Worm (Caenorhabditis elegans): Measurements from ENCODE around the gene ruvb-1.

ruvb-1 gene

ce11 chrV:9980731-9981483 is at the start of gene ruvb-1, which contains the start of gene tofu-1:
Gene ruvb-1, minus strand, starts transcription at chrV:9980802.
Gene tofu-1, plus strand, starts transcription at chrV:9981147.
- TF ChIP-seq dmd-4 (tag; optimal IDR thresholded peaks at IDR 0.05; ENCODE audit: borderline replicate concordance) (peak; percentile 70), pros-1 (tag; optimal IDR thresholded peaks at IDR 0.05) (peak; percentile 8), rnt-1 (tag; optimal IDR thresholded peaks at IDR 0.05) (peak; percentile 72), C08G9.2 (tag; optimal IDR thresholded peaks at IDR 0.05) (peak; percentile 77), nfya-1 (tag; optimal IDR thresholded peaks at IDR 0.05) (peak; percentile 26), ceh-31 (tag; optimal IDR thresholded peaks at IDR 0.05) (peak; percentile 96), ceh-2 (tag; optimal IDR thresholded peaks at IDR 0.05) (peak; percentile 81), unc-42 (tag; optimal IDR thresholded peaks at IDR 0.05) (peak; percentile 51), ref-2 (tag; optimal IDR thresholded peaks at IDR 0.05) (peak; percentile 92), tbx-7 (tag; optimal IDR thresholded peaks at IDR 0.05) (peak; percentile 63), tbx-2 (tag; optimal IDR thresholded peaks at IDR 0.05) (peak; percentile 94), pqm-1 (tag; optimal IDR thresholded peaks at IDR 0.05) (peak; percentile 40), hlh-8 (tag; optimal IDR thresholded peaks at IDR 0.05) (peak; percentile 70), ceh-14 (tag; optimal IDR thresholded peaks at IDR 0.05) (peak; percentile 89), ceh-34 (tag; optimal IDR thresholded peaks at IDR 0.05) (peak; percentile 40), ztf-16 (tag; optimal IDR thresholded peaks at IDR 0.05) (peak; percentile 13), F13H6.1 (tag; optimal IDR thresholded peaks at IDR 0.05) (peak; percentile 70), ets-4 (tag; optimal IDR thresholded peaks at IDR 0.05) (peak; percentile 75), lim-6 (tag; optimal IDR thresholded peaks at IDR 0.05) (peak; percentile 70), fax-1 (tag; optimal IDR thresholded peaks at IDR 0.05) (peak; percentile 61), zip-5 (tag; optimal IDR thresholded peaks at IDR 0.05) (peak; percentile 32), madf-2 (tag; optimal IDR thresholded peaks at IDR 0.05) (peak; percentile 16), ceh-18 (tag; optimal IDR thresholded peaks at IDR 0.05) (peak; percentile 20)

- TF ChIP-seq gmeb-2 (tag; optimal IDR thresholded peaks at IDR 0.05) (no peak), ztf-16 (tag; optimal IDR thresholded peaks at IDR 0.05) (no peak), madf-2 (tag; optimal IDR thresholded peaks at IDR 0.05) (no peak), ets-4 (tag; optimal IDR thresholded peaks at IDR 0.05) (no peak), pros-1 (tag; optimal IDR thresholded peaks at IDR 0.05) (no peak), ceh-30 (tag; optimal IDR thresholded peaks at IDR 0.05) (no peak), F13H6.1 (tag; optimal IDR thresholded peaks at IDR 0.05) (no peak), ahr-1 (tag; optimal IDR thresholded peaks at IDR 0.05) (no peak), ceh-45 (GFP tag; IDR thresholded peaks at IDR 0.05) (no peak), ceh-24 (tag; optimal IDR thresholded peaks at IDR 0.05) (no peak), ref-2 (tag; optimal IDR thresholded peaks at IDR 0.05) (no peak), ceh-2 (tag; optimal IDR thresholded peaks at IDR 0.05) (no peak), pha-2 (tag; optimal IDR thresholded peaks at IDR 0.05) (no peak), sox-2 (GFP tag; IDR thresholded peaks at IDR 0.05) (no peak), lin-11 (tag; optimal IDR thresholded peaks at IDR 0.05) (no peak), hlh-15 (tag; optimal IDR thresholded peaks at IDR 0.05) (no peak), T23F11.4 (GFP tag; optimal IDR thresholded peaks at IDR 0.05) (no peak), unc-42 (tag; optimal IDR thresholded peaks at IDR 0.05) (no peak), Y22D7AL.16 (tag; optimal IDR thresholded peaks at IDR 0.05) (no peak)
Observed at ce11 chrV:10023062-10023536, 42.5 kb upstream of the ruvb-1 start.

- TF ChIP-seq hlh-13 (GFP tag; optimal IDR thresholded peaks at IDR 0.05) (no peak), dmd-4 (tag; optimal IDR thresholded peaks at IDR 0.05; ENCODE audit: borderline replicate concordance) (no peak), ahr-1 (tag; optimal IDR thresholded peaks at IDR 0.05) (no peak), madf-2 (tag; optimal IDR thresholded peaks at IDR 0.05) (no peak), nfya-1 (tag; optimal IDR thresholded peaks at IDR 0.05) (peak; percentile 6), ttx-3 (tag; optimal IDR thresholded peaks at IDR 0.05) (no peak), lim-6 (tag; optimal IDR thresholded peaks at IDR 0.05) (no peak), hlh-30 (tag; optimal IDR thresholded peaks at IDR 0.05; ENCODE audit: insufficient read depth) (peak; percentile 31), syd-9 (tag; optimal IDR thresholded peaks at IDR 0.05) (no peak), unc-55 (GFP tag; optimal IDR thresholded peaks at IDR 0.05) (peak; percentile 46), F13H6.1 (tag; optimal IDR thresholded peaks at IDR 0.05) (no peak), zip-5 (tag; optimal IDR thresholded peaks at IDR 0.05) (no peak), ceh-2 (tag; optimal IDR thresholded peaks at IDR 0.05) (no peak), ceh-18 (tag; optimal IDR thresholded peaks at IDR 0.05) (no peak), gmeb-2 (tag; optimal IDR thresholded peaks at IDR 0.05) (no peak), odd-2 (tag; optimal IDR thresholded peaks at IDR 0.05) (no peak), mec-3 (tag; optimal IDR thresholded peaks at IDR 0.05; ENCODE audit: borderline replicate concordance) (no peak)
Observed at ce11 chrV:10019934-10020333, 39.3 kb upstream of the ruvb-1 start.
